Worm (Caenorhabditis elegans): Measurements from ENCODE around the gene F49F1.18.

DNA sequence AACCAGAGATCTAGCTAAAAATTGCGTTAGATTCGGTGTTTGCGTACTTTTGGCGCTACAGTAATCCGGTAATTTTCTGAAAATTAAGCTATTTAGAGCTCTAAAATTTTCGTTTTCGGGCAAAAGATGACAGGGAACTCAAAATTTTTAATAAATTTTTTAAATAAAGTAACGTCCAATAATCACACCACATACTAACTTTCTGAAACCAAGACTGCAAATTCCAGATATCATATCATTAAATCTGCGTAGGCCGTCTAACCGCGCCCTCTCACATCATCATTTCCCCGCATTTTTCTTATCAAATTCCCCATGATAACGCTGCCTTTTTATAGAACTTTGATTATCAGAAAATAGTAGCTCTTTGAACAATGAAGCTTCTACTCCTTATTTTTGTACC lies 22.7 kb downstream of the F49F1.18 start, which contains the start of gene drd-50:
- TF ChIP-seq K09A11.1 (tag; optimal IDR thresholded peaks at IDR 0.05; ENCODE audit: insufficient read depth) (no peak), che-1 (tag; optimal IDR thresholded peaks at IDR 0.05) (no peak), pqm-1 (tag; optimal IDR thresholded peaks at IDR 0.05) (no peak), npax-4 (tag; optimal IDR thresholded peaks at IDR 0.05) (no peak), Y22D7AL.16 (tag; optimal IDR thresholded peaks at IDR 0.05) (no peak), ama-1 (optimal IDR thresholded peaks at IDR 0.05) (no peak), tbx-2 (tag; optimal IDR thresholded peaks at IDR 0.05) (no peak)
